Fruit fly (Drosophila melanogaster): ENCODE data around the gene Spn77Ba.

Spn77Ba gene

dm6 chr3L:20276615-20277014, 40.4 kb upstream of the Spn77Ba start (continued):
- TF ChIP-seq schlank (tag; optimal IDR thresholded peaks at IDR 0.05), result no peak
- no peak for TF ChIP-seq CG13287 (GFP tag; IDR thresholded peaks at IDR 0.05; ENCODE audit: partially characterized antibody)
- TF ChIP-seq CG3726 (GFP tag; IDR thresholded peaks at IDR 0.05), result no peak
- peak; percentile 7 for TF ChIP-seq CG10147 (GFP tag; optimal IDR thresholded peaks at IDR 0.05)
- TF ChIP-seq al (GFP tag; IDR thresholded peaks at IDR 0.05), result no peak
- TF ChIP-seq chif (GFP tag; optimal IDR thresholded peaks at IDR 0.05), result peak; percentile 17 to 20
- peak; percentile 53 for TF ChIP-seq Hand (GFP tag; optimal IDR thresholded peaks at IDR 0.05)
- TF ChIP-seq CG9797 (GFP tag; optimal IDR thresholded peaks at IDR 0.05), result no peak
- no peak for TF ChIP-seq Bteb2 (GFP tag; optimal IDR thresholded peaks at IDR 0.05)
- peak; percentile 28 for TF ChIP-seq crc (GFP tag; optimal IDR thresholded peaks at IDR 0.05)
- TF ChIP-seq gem (tag; optimal IDR thresholded peaks at IDR 0.05), result peak; percentile 74
- peak; percentile 16; the same call in 1 of the 2 replicates for TF ChIP-seq E2f1 (GFP tag; IDR thresholded peaks at IDR 0.05)
- no peak for TF ChIP-seq eve (GFP tag; optimal IDR thresholded peaks at IDR 0.05)
- no peak for TF ChIP-seq corto (GFP tag; optimal IDR thresholded peaks at IDR 0.05)
- no peak for TF ChIP-seq CG4617 (GFP tag; optimal IDR thresholded peaks at IDR 0.05; ENCODE audit: borderline replicate concordance)
- no peak for TF ChIP-seq Gug (GFP tag; IDR thresholded peaks at IDR 0.05)
- peak; percentile 58 for TF ChIP-seq jumu (GFP tag; optimal IDR thresholded peaks at IDR 0.05)
- 0 out of 2 replicates have a peak, but pooled peaks have one; percentile 8 for TF ChIP-seq CG11247 (GFP tag; IDR thresholded peaks at IDR 0.05)
- TF ChIP-seq lola (GFP tag; optimal IDR thresholded peaks at IDR 0.05), result no peak
- peak; percentile 54 for TF ChIP-seq sob (GFP tag; IDR thresholded peaks at IDR 0.05)
- TF ChIP-seq org-1 (GFP tag; optimal IDR thresholded peaks at IDR 0.05), result peak; percentile 20
- no peak for TF ChIP-seq CG6175 (GFP tag; IDR thresholded peaks at IDR 0.05)
- TF ChIP-seq ATbp (GFP tag; optimal IDR thresholded peaks at IDR 0.05), result peak; percentile 51
- no peak for TF ChIP-seq gce (GFP tag; IDR thresholded peaks at IDR 0.05)
- TF ChIP-seq TFAM (GFP tag; optimal IDR thresholded peaks at IDR 0.05), result no peak
- TF ChIP-seq pb (GFP tag; optimal IDR thresholded peaks at IDR 0.05), result no peak
- peak; percentile 16 for TF ChIP-seq CG12659 (GFP tag; optimal IDR thresholded peaks at IDR 0.05)
- peak; percentile 14 for TF ChIP-seq CG10209 (GFP tag; optimal IDR thresholded peaks at IDR 0.05)
- no peak for TF ChIP-seq maf-S (GFP tag; optimal IDR thresholded peaks at IDR 0.05)
- TF ChIP-seq sqz (GFP tag; optimal IDR thresholded peaks at IDR 0.05), result no peak
- peak; percentile 72 for TF ChIP-seq CG11504 (tag; optimal IDR thresholded peaks at IDR 0.05)
- TF ChIP-seq CG9727 (GFP tag; optimal IDR thresholded peaks at IDR 0.05), result peak; percentile 24
- TF ChIP-seq en (GFP tag; optimal IDR thresholded peaks at IDR 0.05), result peak; percentile 20
- TF ChIP-seq CG13624 (GFP tag; optimal IDR thresholded peaks at IDR 0.05), result peak; percentile 33
- TF ChIP-seq CG4854 (GFP tag; optimal IDR thresholded peaks at IDR 0.05), result peak; percentile 30
- TF ChIP-seq CG10366 (GFP tag; IDR thresholded peaks at IDR 0.05), result no peak
- no peak for TF ChIP-seq hb (GFP tag; IDR thresholded peaks at IDR 0.05; ENCODE audit: partially characterized antibody)
- peak; percentile 62 for TF ChIP-seq pnt (GFP tag; optimal IDR thresholded peaks at IDR 0.05)
- TF ChIP-seq CG6254 (GFP tag; optimal IDR thresholded peaks at IDR 0.05), result peak; percentile 11
- TF ChIP-seq nerfin-1 (tag; optimal IDR thresholded peaks at IDR 0.05), result peak; percentile 7
- peak; percentile 69 for TF ChIP-seq CG7556 (GFP tag; optimal IDR thresholded peaks at IDR 0.05)
- no peak for TF ChIP-seq p53 (GFP tag; optimal IDR thresholded peaks at IDR 0.05)
- no peak for TF ChIP-seq wor (GFP tag; IDR thresholded peaks at IDR 0.05)
- TF ChIP-seq odd (GFP tag; optimal IDR thresholded peaks at IDR 0.05), result no peak
- peak; percentile 23 for TF ChIP-seq CG10543 (GFP tag; optimal IDR thresholded peaks at IDR 0.05)
- TF ChIP-seq CoRest (tag; optimal IDR thresholded peaks at IDR 0.05), result peak; percentile 39
- peak; percentile 39 for TF ChIP-seq CG8388 (GFP tag; optimal IDR thresholded peaks at IDR 0.05)
- TF ChIP-seq CG12219 (GFP tag; optimal IDR thresholded peaks at IDR 0.05), result peak; percentile 22
- no peak for TF ChIP-seq Dbx (GFP tag; IDR thresholded peaks at IDR 0.05)
- no peak for TF ChIP-seq her (GFP tag; optimal IDR thresholded peaks at IDR 0.05)
- peak; percentile 6 for TF ChIP-seq ewg (GFP tag; optimal IDR thresholded peaks at IDR 0.05)
